Fruit fly (Drosophila melanogaster) S2 (cell line): ENCODE results near the gene LSm-4.

Source experiments
- CG8478 ChIP-seq: fragments of >200 bp; optimal IDR thresholded peaks from 2 replicates; lab custom pipeline; 2018
- CTCF ChIP-seq, 2 experiments: fragments of >200 bp; optimal IDR thresholded peaks; 2 replicates each; lab custom pipeline; 2018

DNA sequence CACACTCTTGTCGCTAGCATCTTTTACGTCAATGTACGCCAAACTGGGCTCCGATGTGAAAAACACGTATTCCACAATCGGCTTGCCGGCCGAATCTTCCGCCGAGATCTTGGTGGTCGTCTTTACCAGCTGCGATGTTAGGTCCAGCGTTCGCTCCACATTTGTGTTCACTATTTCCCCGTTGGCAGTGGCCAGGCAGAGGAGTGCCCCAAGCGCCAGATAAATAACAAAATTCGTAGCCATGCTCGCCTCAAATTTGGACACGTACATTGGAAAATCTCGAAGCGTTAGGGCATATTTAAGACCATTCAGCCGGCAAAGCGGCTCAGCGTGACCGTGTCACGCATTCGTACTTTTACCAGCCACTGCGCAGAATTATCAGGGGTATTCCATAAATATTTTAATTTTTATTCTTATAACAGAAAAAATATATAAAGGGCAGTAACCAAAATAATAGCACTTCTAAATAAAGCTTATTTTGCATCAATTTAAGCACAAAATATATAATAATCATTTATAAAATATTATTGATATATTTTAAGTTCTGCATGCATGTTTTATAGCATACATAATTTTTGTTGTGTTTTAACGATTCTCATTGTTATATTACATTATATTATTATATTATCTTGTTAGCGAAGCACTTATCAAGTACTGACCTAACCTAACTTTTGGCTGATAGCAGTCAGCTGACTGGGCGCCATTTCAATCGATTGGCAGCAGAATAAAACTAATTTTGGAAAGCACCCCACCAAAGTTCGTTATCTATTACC, 29.4 kb downstream of the LSm-4 start, which contains the start of the genes CG33303 and dpr19:
- TF ChIP-seq CG8478 (lab: Kevin White, UChicago) = no peak
- no peak for TF ChIP-seq CTCF (optimal IDR thresholded peaks at IDR 0.05; lab: Kevin White, UChicago)
